Fruit fly (Drosophila melanogaster) whole organism, embryonic: ENCODE data around the gene CG17118.
A peak's percentile ranks its signal among the peaks of the same experiment; 100 is the strongest.

Experiments
- Bgb ChIP-seq: fragments of 200-800 bp; sonication (Bioruptor generic); IDR thresholded peaks from 2 replicates; pipeline ENCODE4 v1.3.6; 2022; ENCODE audit warnings: missing biosample characterization, missing genetic modification characterization; ENCODE audit not compliant: partially characterized antibody
- BtbVII ChIP-seq: fragments of 200-800 bp; sonication (Bioruptor generic); optimal IDR thresholded peaks from 3 replicates; lab custom pipeline; 2017; ENCODE audit warnings: missing biosample characterization, mild to moderate bottlenecking, missing genetic modification characterization
- CG10147 ChIP-seq: fragments of 200-800 bp; sonication (Bioruptor generic); optimal IDR thresholded peaks from 2 replicates; lab custom pipeline; 2019; ENCODE audit warnings: missing biosample characterization, mild to moderate bottlenecking, missing genetic modification characterization, moderate library complexity
- CG11085 ChIP-seq: fragments of 200-800 bp; sonication (Bioruptor generic); IDR thresholded peaks from 2 replicates; pipeline ENCODE4 v1.3.6; 2022; ENCODE audit warnings: missing biosample characterization, missing genetic modification characterization
- CG1233 ChIP-seq: fragments of 200-800 bp; sonication (Bioruptor generic); optimal IDR thresholded peaks from 4 replicates; lab custom pipeline; 2018; ENCODE audit warnings: missing biosample characterization, mild to moderate bottlenecking, missing genetic modification characterization
- CG12769 ChIP-seq: fragments of 200-800 bp; sonication (Bioruptor generic); optimal IDR thresholded peaks from 2 replicates; lab custom pipeline; 2019; ENCODE audit warnings: missing biosample characterization, mild to moderate bottlenecking, missing genetic modification characterization, moderate library complexity
- CG14014 ChIP-seq: fragments of 200-800 bp; sonication (Bioruptor generic); IDR thresholded peaks from 2 replicates; pipeline ENCODE4 v1.3.6; 2022; ENCODE audit warnings: missing biosample characterization, missing genetic modification characterization
- CG14667 ChIP-seq: fragments of 200-800 bp; sonication (Bioruptor generic); IDR thresholded peaks from 2 replicates; pipeline ENCODE4 v1.3.6; 2022; ENCODE audit warnings: missing biosample characterization, missing genetic modification characterization
- CG17829 ChIP-seq: fragments of 200-800 bp; optimal IDR thresholded peaks from 2 replicates; lab custom pipeline; 2019; ENCODE audit warnings: missing biosample characterization, mild to moderate bottlenecking, missing genetic modification characterization, moderate library complexity
- CG18011 ChIP-seq: fragments of 200-800 bp; sonication (Bioruptor generic); optimal IDR thresholded peaks from 2 replicates; lab custom pipeline; 2017; ENCODE audit warnings: missing biosample characterization, missing genetic modification characterization, mild to moderate bottlenecking, moderate library complexity, missing genotype
- CG2875 ChIP-seq: fragments of 200-800 bp; sonication (Bioruptor generic); optimal IDR thresholded peaks from 2 replicates; lab custom pipeline; 2017; ENCODE audit warnings: missing biosample characterization, mild to moderate bottlenecking, missing genetic modification characterization, missing genetic modification reagents
- CG32532 ChIP-seq: fragments of 200-800 bp; sonication (Bioruptor generic); IDR thresholded peaks from 2 replicates; pipeline ENCODE4 v1.3.6; 2022; ENCODE audit warnings: missing biosample characterization, missing genetic modification characterization
- CG33213 ChIP-seq: fragments of 200-800 bp; sonication (Bioruptor generic); optimal IDR thresholded peaks from 3 replicates; lab custom pipeline; 2016; ENCODE audit warnings: missing biosample characterization, missing genetic modification characterization
- CG4404 ChIP-seq: fragments of 200-800 bp; sonication (Bioruptor generic); IDR thresholded peaks from 2 replicates; pipeline ENCODE4 v1.3.6; 2022; ENCODE audit warnings: missing biosample characterization, missing genetic modification characterization
- CG6175 ChIP-seq: fragments of 200-800 bp; sonication (Bioruptor generic); IDR thresholded peaks from 3 replicates; pipeline ENCODE4 v1.3.6; 2022; ENCODE audit warnings: missing biosample characterization, missing genetic modification characterization
- CG7556 ChIP-seq: fragments of 200-800 bp; sonication (Bioruptor generic); optimal IDR thresholded peaks from 2 replicates; lab custom pipeline; 2017; ENCODE audit warnings: missing biosample characterization, mild to moderate bottlenecking, missing genetic modification characterization
- CG7928 ChIP-seq: fragments of 200-800 bp; sonication (Bioruptor generic); optimal IDR thresholded peaks from 2 replicates; lab custom pipeline; 2017; ENCODE audit warnings: missing biosample characterization, mild to moderate bottlenecking, missing genetic modification characterization
- D19B ChIP-seq: fragments of 200-800 bp; sonication (Bioruptor generic); optimal IDR thresholded peaks from 2 replicates; lab custom pipeline; 2017; ENCODE audit warnings: missing biosample characterization, mild to moderate bottlenecking, missing genetic modification characterization
- Dref ChIP-seq: fragments of 200-800 bp; sonication (Bioruptor generic); IDR thresholded peaks from 2 replicates; pipeline ENCODE4 v1.3.6; 2022; ENCODE audit warnings: missing biosample characterization, missing genetic modification characterization
- E2f2 ChIP-seq: fragments of 200-800 bp; sonication (Bioruptor generic); IDR thresholded peaks from 2 replicates; pipeline ENCODE4 v1.3.6; 2022; ENCODE audit warnings: missing biosample characterization, missing genetic modification characterization
- Elba2 ChIP-seq: fragments of 200-800 bp; sonication (Bioruptor generic); optimal IDR thresholded peaks from 3 replicates; lab custom pipeline; 2016; ENCODE audit warnings: missing biosample characterization, missing genetic modification characterization
- HLHmδ ChIP-seq: fragments of 200-800 bp; sonication (Bioruptor generic); optimal IDR thresholded peaks from 2 replicates; lab custom pipeline; 2018; ENCODE audit warnings: missing biosample characterization, mild to moderate bottlenecking, missing genetic modification characterization, moderate library complexity
- Hand ChIP-seq: fragments of 200-800 bp; sonication (Bioruptor generic); optimal IDR thresholded peaks from 2 replicates; lab custom pipeline; 2017; ENCODE audit warnings: mild to moderate bottlenecking, missing biosample characterization, missing genetic modification reagents, missing genetic modification characterization
- MBD-R2 ChIP-seq: fragments of 200-800 bp; sonication (Bioruptor generic); IDR thresholded peaks from 2 replicates; pipeline ENCODE4 v1.3.6; 2022; ENCODE audit warnings: missing biosample characterization, missing genetic modification characterization
- Mes4 ChIP-seq: fragments of 200-800 bp; sonication (Bioruptor generic); optimal IDR thresholded peaks from 2 replicates; lab custom pipeline; 2016; ENCODE audit warnings: missing biosample characterization, missing genetic modification characterization
- Myb ChIP-seq: fragments of 200-800 bp; sonication (Bioruptor generic); optimal IDR thresholded peaks from 2 replicates; lab custom pipeline; 2016; ENCODE audit warnings: missing biosample characterization, missing genetic modification characterization
- NC2α ChIP-seq: fragments of 200-800 bp; sonication (Bioruptor generic); optimal IDR thresholded peaks from 2 replicates; lab custom pipeline; 2016; ENCODE audit warnings: missing biosample characterization, missing genetic modification characterization
- NC2β ChIP-seq: fragments of 200-800 bp; sonication (Bioruptor generic); optimal IDR thresholded peaks from 2 replicates; lab custom pipeline; 2016; ENCODE audit warnings: missing biosample characterization, missing genetic modification characterization
- NFAT ChIP-seq: fragments of 200-800 bp; sonication (Bioruptor generic); IDR thresholded peaks from 2 replicates; pipeline ENCODE4 v1.3.6; 2022; ENCODE audit warnings: missing biosample characterization, missing genetic modification characterization
- NfI ChIP-seq: fragments of 200-800 bp; sonication (Bioruptor generic); optimal IDR thresholded peaks from 3 replicates; lab custom pipeline; 2018; ENCODE audit warnings: missing biosample characterization, mild to moderate bottlenecking, missing genetic modification characterization, moderate library complexity
- Ptx1 ChIP-seq: fragments of 200-800 bp; sonication (Bioruptor generic); IDR thresholded peaks from 2 replicates; pipeline ENCODE4 v1.3.6; 2022; ENCODE audit warnings: missing biosample characterization, missing genetic modification characterization
- btn ChIP-seq: fragments of 200-800 bp; sonication (Bioruptor generic); optimal IDR thresholded peaks from 2 replicates; lab custom pipeline; 2016; ENCODE audit warnings: missing biosample characterization, missing genetic modification characterization
- chinmo ChIP-seq: fragments of 200-800 bp; sonication (Bioruptor generic); IDR thresholded peaks from 4 replicates; pipeline ENCODE4 v1.3.6; 2022; ENCODE audit warnings: missing biosample characterization, missing genetic modification characterization; ENCODE audit not compliant: partially characterized antibody
- croc ChIP-seq: fragments of 200-800 bp; sonication (Bioruptor generic); conservative IDR thresholded peaks from 3 replicates; pipeline ENCODE4 v1.3.6; 2022; ENCODE audit warnings: missing biosample characterization, missing genetic modification characterization
- dimm ChIP-seq: fragments of 200-800 bp; sonication (Bioruptor generic); IDR thresholded peaks from 2 replicates; pipeline ENCODE4 v1.3.6; 2022; ENCODE audit warnings: missing biosample characterization, missing genetic modification characterization
- dysf ChIP-seq: fragments of 200-800 bp; sonication (Bioruptor generic); IDR thresholded peaks from 3 replicates; pipeline ENCODE4 v1.3.6; 2022; ENCODE audit warnings: missing biosample characterization, missing genetic modification characterization
- fd64A ChIP-seq: fragments of 200-800 bp; sonication (Bioruptor generic); optimal IDR thresholded peaks from 3 replicates; lab custom pipeline; 2018; ENCODE audit warnings: missing biosample characterization, mild to moderate bottlenecking, missing genetic modification characterization
- fd96Cb ChIP-seq: fragments of 200-800 bp; sonication (Bioruptor generic); optimal IDR thresholded peaks from 2 replicates; lab custom pipeline; 2018; ENCODE audit warnings: missing biosample characterization, mild to moderate bottlenecking, missing genetic modification characterization, moderate library complexity
- ftz-f1 ChIP-seq: fragments of 200-800 bp; sonication (Bioruptor generic); optimal IDR thresholded peaks from 2 replicates; lab custom pipeline; 2016; ENCODE audit warnings: missing biosample characterization, missing genetic modification characterization
- ham ChIP-seq: fragments of 200-800 bp; sonication (Bioruptor generic); IDR thresholded peaks from 2 replicates; pipeline ENCODE4 v1.3.6; 2022; ENCODE audit warnings: missing biosample characterization, missing genetic modification characterization
- hbn ChIP-seq: fragments of 200-800 bp; sonication (Bioruptor generic); IDR thresholded peaks from 2 replicates; pipeline ENCODE4 v1.3.6; 2022; ENCODE audit warnings: missing biosample characterization, missing genetic modification characterization; ENCODE audit not compliant: partially characterized antibody
- kay ChIP-seq: fragments of 200-800 bp; sonication (Bioruptor generic); optimal IDR thresholded peaks from 2 replicates; lab custom pipeline; 2016; ENCODE audit warnings: missing biosample characterization, missing genetic modification characterization
- lbe ChIP-seq: fragments of 200-800 bp; sonication (Bioruptor generic); optimal IDR thresholded peaks from 2 replicates; lab custom pipeline; 2016; ENCODE audit warnings: missing biosample characterization, mild to moderate bottlenecking, missing genetic modification characterization
- sd ChIP-seq: fragments of 200-800 bp; sonication (Bioruptor generic); optimal IDR thresholded peaks from 3 replicates; lab custom pipeline; 2018; ENCODE audit warnings: missing biosample characterization, mild to moderate bottlenecking, missing genetic modification characterization, moderate library complexity
- sens ChIP-seq: fragments of 200-800 bp; sonication (Bioruptor generic); peaks from one replicate; lab custom pipeline; 2016; ENCODE audit warnings: missing biosample characterization, missing genetic modification characterization
- slp2 ChIP-seq: fragments of 200-800 bp; sonication (Bioruptor generic); optimal IDR thresholded peaks from 2 replicates; lab custom pipeline; 2016; ENCODE audit warnings: missing biosample characterization, missing genetic modification characterization
- sna ChIP-seq: fragments of 200-800 bp; sonication (Bioruptor generic); IDR thresholded peaks from 2 replicates; pipeline ENCODE4 v1.3.6; 2022; ENCODE audit warnings: missing biosample characterization, missing genetic modification characterization; ENCODE audit not compliant: partially characterized antibody
- stc ChIP-seq: fragments of 200-800 bp; sonication (Bioruptor generic); IDR thresholded peaks from 2 replicates; pipeline ENCODE4 v1.3.6; 2022; ENCODE audit warnings: missing biosample characterization, missing genetic modification characterization
- wek ChIP-seq: fragments of 200-800 bp; sonication (Bioruptor generic); optimal IDR thresholded peaks from 3 replicates; lab custom pipeline; 2018; ENCODE audit warnings: missing biosample characterization, mild to moderate bottlenecking, missing genetic modification characterization, moderate library complexity
- z ChIP-seq: fragments of 200-800 bp; sonication (Bioruptor generic); IDR thresholded peaks from 3 replicates; pipeline ENCODE4 v1.3.6; 2022; ENCODE audit warnings: missing biosample characterization, missing genetic modification characterization

The CG17118 gene

dm6 chr2L:10736993-10737756 lies 7.1 kb downstream of the CG17118 start, which contains the start of the genes Vha16-5 and CG12299 (continued):
- TF ChIP-seq CG14014 (peak; percentile 80), CG18011 (GFP tag; lab: Kevin White, UChicago) (peak; percentile 83), CG7556 (peak; percentile 51), fd64A (GFP tag; lab: Kevin White, UChicago) (no peak), NfI (GFP tag; lab: Kevin White, UChicago) (peak; percentile 81), MBD-R2 (GFP tag; lab: Robert Waterston, UW) (peak; percentile 90), sd (tag; lab: Kevin White, UChicago) (no peak), CG11085 (GFP tag; lab: Robert Waterston, UW) (peak; percentile 69), CG6175 (GFP tag; lab: Robert Waterston, UW) (peak; percentile 76; the same call in 2 of the 3 replicates), CG4404 (GFP tag; lab: Robert Waterston, UW) (peak; percentile 88), croc (GFP tag; lab: Robert Waterston, UW) (peak; percentile 70; the same call in 2 of the 3 replicates), CG2875 (GFP tag; lab: Kevin White, UChicago) (peak; percentile 39), Mes4 (GFP tag; lab: Kevin White, UChicago) (peak; percentile 67), wek (GFP tag; lab: Kevin White, UChicago) (no peak), CG17829 (tag; lab: Kevin White, UChicago) (peak; percentile 84), Myb (peak; percentile 81), NC2α (GFP tag; lab: Kevin White, UChicago) (peak; percentile 14), NFAT (GFP tag; lab: Robert Waterston, UW) (peak; percentile 96), lbe (GFP tag; lab: Kevin White, UChicago) (peak; percentile 73), dysf (GFP tag; lab: Robert Waterston, UW) (peak; percentile 91), CG12769 (tag; lab: Kevin White, UChicago) (no peak), stc (GFP tag; lab: Robert Waterston, UW) (peak; percentile 68; the same call in 1 of the 2 replicates), Ptx1 (GFP tag; lab: Robert Waterston, UW) (peak; percentile 90), D19B (no peak), ham (GFP tag; lab: Robert Waterston, UW) (no peak), CG14667 (peak; percentile 70), sens (GFP tag; lab: Kevin White, UChicago) (peak; percentile 96), CG33213 (GFP tag; lab: Kevin White, UChicago) (peak; percentile 92), ftz-f1 (GFP tag; lab: Kevin White, UChicago) (peak; percentile 68), E2f2 (GFP tag; lab: Robert Waterston, UW) (peak; percentile 94), Bgb (GFP tag; lab: Robert Waterston, UW) (peak; percentile 93), HLHmδ (GFP tag; lab: Kevin White, UChicago) (no peak), Dref (GFP tag; lab: Robert Waterston, UW) (peak; percentile 74), CG10147 (peak; percentile 26), Hand (GFP tag; lab: Kevin White, UChicago) (no peak), CG7928 (GFP tag; lab: Kevin White, UChicago) (peak; percentile 30), BtbVII (GFP tag; lab: Kevin White, UChicago) (no peak), kay (GFP tag; lab: Kevin White, UChicago) (peak; percentile 59), slp2 (GFP tag; lab: Kevin White, UChicago) (peak; percentile 78), NC2β (peak; percentile 85), Elba2 (GFP tag; lab: Kevin White, UChicago) (peak; percentile 55), CG1233 (GFP tag; lab: Kevin White, UChicago) (peak; percentile 35), hbn (GFP tag; lab: Robert Waterston, UW) (peak; percentile 63), dimm (peak; percentile 64), fd96Cb (tag; lab: Kevin White, UChicago) (peak; percentile 63), CG32532 (peak; percentile 91), btn (GFP tag; lab: Kevin White, UChicago) (peak; percentile 53), sna (peak; percentile 70), chinmo (peak; percentile 87; the same call in 3 of the 4 replicates), z (GFP tag; lab: Robert Waterston, UW) (no peak)
